Worm (Caenorhabditis elegans) whole organism, young adult: ENCODE measurements around the gene gst-7.
"Not testable (repeated sequence)": the region's sequence is repeated elsewhere in the genome, so short reads cannot be mapped to it uniquely, and the experiment has no call there.

Experiments used
- F33H1.4 ChIP-seq: fragments of 200-800 bp; sonication (Bioruptor generic); IDR thresholded peaks from 2 replicates; pipeline ENCODE4 v1.3.6; 2022; ENCODE audit warnings: missing genetic modification reagents, missing genetic modification characterization, missing compliant biosample characterization
- F57A8.1 ChIP-seq: fragments of 200-800 bp; sonication (Bioruptor generic); optimal IDR thresholded peaks from 2 replicates; lab custom pipeline; 2018; ENCODE audit warnings: mild to moderate bottlenecking, missing genetic modification characterization, moderate library complexity, missing compliant biosample characterization
- K11D2.4 ChIP-seq: fragments of 200-800 bp; sonication (Bioruptor generic); IDR thresholded peaks from 2 replicates; pipeline ENCODE4 v1.3.6; 2022; ENCODE audit warnings: missing genetic modification reagents, missing genetic modification characterization, missing compliant biosample characterization
- K12H6.12 ChIP-seq: fragments of 200-800 bp; sonication (Bioruptor generic); optimal IDR thresholded peaks from 2 replicates; lab custom pipeline; 2018; ENCODE audit warnings: mild to moderate bottlenecking, missing genetic modification characterization, missing compliant biosample characterization
- Y79H2A.3 ChIP-seq: fragments of 200-800 bp; sonication (Bioruptor generic); conservative IDR thresholded peaks from 2 replicates; pipeline ENCODE4 v1.3.6; 2022; ENCODE audit warnings: missing genetic modification reagents, missing genetic modification characterization, missing compliant biosample characterization
- ceh-91 ChIP-seq: fragments of 200-800 bp; sonication (Bioruptor generic); IDR thresholded peaks from 2 replicates; pipeline ENCODE4 v1.3.6; 2022; ENCODE audit warnings: missing genetic modification reagents, missing genetic modification characterization, missing compliant biosample characterization
- egrh-3 ChIP-seq: fragments of 200-800 bp; sonication (Bioruptor generic); IDR thresholded peaks from 2 replicates; pipeline ENCODE4 v1.3.6; 2022; ENCODE audit warnings: missing genetic modification reagents, missing genetic modification characterization, missing compliant biosample characterization
- hmg-1.2 ChIP-seq: fragments of 200-800 bp; sonication (Bioruptor generic); IDR thresholded peaks from 2 replicates; pipeline ENCODE4 v1.3.6; 2022; ENCODE audit warnings: missing genetic modification reagents, missing genetic modification characterization, missing compliant biosample characterization
- hmg-20 ChIP-seq: fragments of 200-800 bp; sonication (Bioruptor generic); IDR thresholded peaks from 2 replicates; pipeline ENCODE4 v1.3.6; 2022; ENCODE audit warnings: missing genetic modification reagents, missing genetic modification characterization, missing compliant biosample characterization
- let-526 ChIP-seq: fragments of 200-800 bp; sonication (Bioruptor generic); IDR thresholded peaks from 2 replicates; pipeline ENCODE4 v1.3.6; 2022; ENCODE audit warnings: missing genetic modification reagents, missing genetic modification characterization, missing compliant biosample characterization
- lin-26 ChIP-seq: fragments of 200-800 bp; sonication (Bioruptor generic); IDR thresholded peaks from 2 replicates; pipeline ENCODE4 v1.3.6; 2022; ENCODE audit warnings: missing genetic modification reagents, missing genetic modification characterization, missing compliant biosample characterization
- lin-35 ChIP-seq, 3 experiments: fragments of 150-350 bp in 2 of 3; sonication (generic microtip) in 1 of 3; optimal IDR thresholded peaks; 2 replicates each; lab custom pipeline; 2014 to 2018; ENCODE audit warnings: missing biosample characterization in 3 of 3, missing genetic modification characterization in 3 of 3, missing genetic modification reagents in 3 of 3
- nfya-2 ChIP-seq: fragments of 200-800 bp; sonication (Bioruptor generic); IDR thresholded peaks from 2 replicates; pipeline ENCODE4 v1.3.6; 2022; ENCODE audit warnings: missing genetic modification reagents, missing genetic modification characterization, missing compliant biosample characterization
- snpc-1.1 ChIP-seq: sonication (generic microtip); optimal IDR thresholded peaks from 2 replicates; lab custom pipeline; 2017; ENCODE audit warnings: missing genetic modification characterization, mild to moderate bottlenecking, missing compliant biosample characterization, antibody characterized with exemption, moderate library complexity, missing genotype, missing genetic modification reagents; ENCODE audit not compliant: insufficient read depth
- snpc-4 ChIP-seq, 5 experiments: fragments of 150-350 bp in 1 of 5; sonication (generic microtip) in 4 of 5; optimal IDR thresholded peaks; 2 replicates each; lab custom pipeline; 2014 to 2018; ENCODE audit warnings: missing genetic modification characterization in 5 of 5, missing biosample characterization in 3 of 5, antibody characterized with exemption in 2 of 5, mild to moderate bottlenecking in 2 of 5, missing compliant biosample characterization in 2 of 5, missing genotype in 2 of 5, moderate library complexity in 2 of 5, missing genetic modification reagents in 1 of 5
- tbp1 ChIP-seq: fragments of 200-800 bp; sonication (Bioruptor generic); optimal IDR thresholded peaks from 2 replicates; lab custom pipeline; 2018; ENCODE audit warnings: mild to moderate bottlenecking, missing genetic modification characterization, missing compliant biosample characterization
- tbx-9 ChIP-seq: sonication (generic microtip); optimal IDR thresholded peaks from 2 replicates; lab custom pipeline; 2016; ENCODE audit warnings: borderline replicate concordance, missing genetic modification characterization, inconsistent platforms, missing compliant biosample characterization
- tlf-1 ChIP-seq: fragments of 200-800 bp; sonication (Bioruptor generic); optimal IDR thresholded peaks from 2 replicates; lab custom pipeline; 2018; ENCODE audit warnings: mild to moderate bottlenecking, missing genetic modification characterization, missing compliant biosample characterization
- xnd-1 ChIP-seq: sonication (generic microtip); optimal IDR thresholded peaks from 2 replicates; lab custom pipeline; 2016; ENCODE audit warnings: missing genotype, missing genetic modification reagents, missing genetic modification characterization, missing compliant biosample characterization
- zim-3 ChIP-seq: sonication (generic microtip); optimal IDR thresholded peaks from 2 replicates; lab custom pipeline; 2017; ENCODE audit warnings: mild to moderate bottlenecking, missing genetic modification characterization, moderate library complexity, missing compliant biosample characterization
- ztf-22 ChIP-seq: fragments of 200-800 bp; sonication (Bioruptor generic); optimal IDR thresholded peaks from 2 replicates; lab custom pipeline; 2018; ENCODE audit warnings: mild to moderate bottlenecking, missing genetic modification characterization, moderate library complexity, missing compliant biosample characterization

The gst-7 gene

DNA sequence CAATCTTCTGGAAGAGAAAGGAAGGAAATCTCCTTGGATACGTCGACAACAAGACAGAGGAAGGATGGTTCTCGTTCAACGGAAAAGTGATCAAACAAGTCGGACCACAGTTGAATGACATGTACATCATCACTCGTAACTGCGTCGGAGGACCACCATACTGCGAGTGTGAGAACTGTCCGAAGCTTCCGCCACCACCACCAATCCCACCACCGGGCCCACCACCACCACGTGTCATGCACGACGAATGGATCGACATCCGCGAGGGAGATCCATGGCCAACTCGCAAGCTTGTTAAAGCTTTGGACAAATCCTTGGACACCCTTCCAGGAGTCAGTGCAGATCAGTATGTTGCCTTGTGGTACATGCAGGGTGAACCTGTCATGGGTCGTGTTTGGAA, 49.4 kb downstream of the gst-7 start:
- no peak for TF ChIP-seq tbx-9
- no peak for TF ChIP-seq F33H1.4
- TF ChIP-seq nfya-2, result no peak
- no peak for TF ChIP-seq let-526
- no peak for TF ChIP-seq snpc-1.1 (tag; lab: Kevin White, UChicago)
- no peak for TF ChIP-seq snpc-4 (GFP tag; optimal IDR thresholded peaks at IDR 0.05; lab: Kevin White, UChicago)
- no peak for TF ChIP-seq snpc-4 (tag; optimal IDR thresholded peaks at IDR 0.05; lab: Kevin White, UChicago)
- TF ChIP-seq Y79H2A.3 (GFP tag; lab: Robert Waterston, UW), result no peak
- no peak for TF ChIP-seq xnd-1 (tag; lab: Kevin White, UChicago)
- TF ChIP-seq K12H6.12 (tag; lab: Kevin White, UChicago), result no peak
- no peak for TF ChIP-seq hmg-20 (GFP tag; lab: Robert Waterston, UW)
- TF ChIP-seq zim-3 (tag; lab: Kevin White, UChicago), result no peak
- TF ChIP-seq tbp1 (GFP tag; lab: Kevin White, UChicago), result no peak
- TF ChIP-seq egrh-3 (GFP tag; lab: Robert Waterston, UW), result no peak
- no peak for TF ChIP-seq ceh-91 (GFP tag; lab: Robert Waterston, UW)
- TF ChIP-seq lin-26, result no peak
- TF ChIP-seq tlf-1 (GFP tag; lab: Kevin White, UChicago), result no peak
- no peak for TF ChIP-seq K11D2.4 (GFP tag; lab: Robert Waterston, UW)
- TF ChIP-seq F57A8.1 (GFP tag; lab: Kevin White, UChicago), result no peak
- TF ChIP-seq, all 124 proteins: peak for 0

DNA sequence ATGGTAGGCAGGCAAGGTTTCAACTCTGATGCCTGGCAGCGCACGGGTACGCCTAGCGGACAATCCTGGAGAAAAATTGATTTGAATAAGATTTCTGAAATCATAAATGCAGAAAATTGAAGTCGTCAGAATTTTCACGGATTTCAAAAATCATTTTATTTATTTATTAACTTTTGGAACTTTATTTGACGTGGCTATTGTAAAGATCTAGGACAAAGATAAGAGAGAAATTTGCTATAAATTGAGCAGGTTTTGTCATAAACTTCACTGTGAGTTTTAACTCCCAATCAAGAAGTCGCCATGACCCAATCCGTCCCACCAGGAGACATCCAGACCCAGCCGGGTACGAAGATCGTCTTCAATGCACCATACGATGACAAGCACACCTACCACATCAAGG, 50.9 kb downstream of the gst-7 start, which contains the start of gene msp-152:
TSS of gene msp-152 (plus strand) at position 301 of the 400 bp plus-strand sequence.
- TF ChIP-seq hmg-1.2 (GFP tag; lab: Robert Waterston, UW); lin-35 (GFP tag; optimal IDR thresholded peaks at IDR 0.05; lab: Kevin White, UChicago); ztf-22 (GFP tag; lab: Kevin White, UChicago): not testable (repeated sequence)
